Worm (Caenorhabditis elegans) whole organism, late embryonic: ENCODE data around the gene gpa-17.

Experiments
- C08G9.2 ChIP-seq: sonication (generic microtip); optimal IDR thresholded peaks from 2 replicates; lab custom pipeline; 2016; ENCODE audit warnings: mild to moderate bottlenecking, missing genetic modification characterization, moderate library complexity, missing compliant biosample characterization
- F13H6.1 ChIP-seq: sonication (generic microtip); optimal IDR thresholded peaks from 2 replicates; lab custom pipeline; 2016; ENCODE audit warnings: missing genetic modification characterization, missing compliant biosample characterization
- K02D7.2 ChIP-seq: sonication (generic microtip); optimal IDR thresholded peaks from 2 replicates; lab custom pipeline; 2017; ENCODE audit warnings: mild to moderate bottlenecking, missing genetic modification characterization, missing compliant biosample characterization
- Y22D7AL.16 ChIP-seq: sonication (generic microtip); optimal IDR thresholded peaks from 2 replicates; lab custom pipeline; 2016; ENCODE audit warnings: missing genetic modification characterization, missing compliant biosample characterization
- ahr-1 ChIP-seq: sonication (generic microtip); optimal IDR thresholded peaks from 2 replicates; lab custom pipeline; 2016; ENCODE audit warnings: missing genetic modification characterization, missing compliant biosample characterization
- ceh-18 ChIP-seq: sonication (generic microtip); optimal IDR thresholded peaks from 2 replicates; lab custom pipeline; 2016; ENCODE audit warnings: missing genetic modification characterization, missing compliant biosample characterization
- ceh-19 ChIP-seq: fragments of 200-800 bp; sonication (Bioruptor generic); optimal IDR thresholded peaks from 2 replicates; lab custom pipeline; 2018; ENCODE audit warnings: mild to moderate bottlenecking, missing genetic modification characterization, missing compliant biosample characterization
- ceh-24 ChIP-seq: sonication (generic microtip); optimal IDR thresholded peaks from 2 replicates; lab custom pipeline; 2016; ENCODE audit warnings: mild to moderate bottlenecking, missing genetic modification characterization, missing compliant biosample characterization
- ceh-30 ChIP-seq: fragments of 150-350 bp; optimal IDR thresholded peaks from 2 replicates; lab custom pipeline; 2014; ENCODE audit warnings: missing biosample characterization, missing genetic modification characterization
- ceh-34 ChIP-seq: sonication (generic microtip); optimal IDR thresholded peaks from 2 replicates; lab custom pipeline; 2016; ENCODE audit warnings: mild to moderate bottlenecking, missing genetic modification characterization, missing compliant biosample characterization
- ceh-45 ChIP-seq: fragments of 200-800 bp; sonication (Bioruptor generic); IDR thresholded peaks from 2 replicates; pipeline ENCODE4 v1.3.6; 2022; ENCODE audit warnings: missing genetic modification reagents, missing genetic modification characterization, missing compliant biosample characterization
- dmd-4 ChIP-seq: sonication (generic microtip); optimal IDR thresholded peaks from 2 replicates; lab custom pipeline; 2016; ENCODE audit warnings: borderline replicate concordance, missing genetic modification characterization, missing compliant biosample characterization
- elt-4 ChIP-seq: sonication (generic microtip); optimal IDR thresholded peaks from 2 replicates; lab custom pipeline; 2016; ENCODE audit warnings: missing genetic modification characterization, missing compliant biosample characterization
- ets-4 ChIP-seq: sonication (generic microtip); optimal IDR thresholded peaks from 2 replicates; lab custom pipeline; 2016; ENCODE audit warnings: missing genetic modification characterization, missing compliant biosample characterization
- eyg-1 ChIP-seq: sonication (generic microtip); optimal IDR thresholded peaks from 2 replicates; lab custom pipeline; 2016; ENCODE audit warnings: missing genotype, missing genetic modification characterization, missing compliant biosample characterization
- fkh-10 ChIP-seq: fragments of 150-350 bp; optimal IDR thresholded peaks from 2 replicates; lab custom pipeline; 2014; ENCODE audit warnings: missing biosample characterization, missing genetic modification reagents, missing genetic modification characterization
- fkh-6 ChIP-seq: sonication (generic microtip); optimal IDR thresholded peaks from 2 replicates; lab custom pipeline; 2016; ENCODE audit warnings: missing genetic modification characterization, missing compliant biosample characterization
- gmeb-2 ChIP-seq: sonication (generic microtip); optimal IDR thresholded peaks from 2 replicates; lab custom pipeline; 2016; ENCODE audit warnings: missing genetic modification characterization, inconsistent platforms, missing compliant biosample characterization
- hlh-15 ChIP-seq: sonication (generic microtip); optimal IDR thresholded peaks from 2 replicates; lab custom pipeline; 2016; ENCODE audit warnings: missing genetic modification characterization, missing compliant biosample characterization
- hlh-30 ChIP-seq: sonication (generic microtip); optimal IDR thresholded peaks from 2 replicates; lab custom pipeline; 2017; ENCODE audit warnings: antibody characterized with exemption, missing genetic modification characterization, missing compliant biosample characterization; ENCODE audit not compliant: insufficient read depth
- lim-6 ChIP-seq: sonication (generic microtip); optimal IDR thresholded peaks from 2 replicates; lab custom pipeline; 2016; ENCODE audit warnings: missing genetic modification characterization, missing compliant biosample characterization
- lin-11 ChIP-seq: fragments of 200-800 bp; sonication (Bioruptor generic); optimal IDR thresholded peaks from 2 replicates; lab custom pipeline; 2018; ENCODE audit warnings: mild to moderate bottlenecking, missing genetic modification characterization, missing compliant biosample characterization
- nfya-1 ChIP-seq: sonication (generic microtip); optimal IDR thresholded peaks from 2 replicates; lab custom pipeline; 2017; ENCODE audit warnings: missing genetic modification characterization, mild to moderate bottlenecking, missing compliant biosample characterization, antibody characterized with exemption, moderate library complexity
- nhr-232 ChIP-seq: sonication (generic microtip); optimal IDR thresholded peaks from 2 replicates; lab custom pipeline; 2016; ENCODE audit warnings: missing genetic modification characterization, missing compliant biosample characterization
- npax-4 ChIP-seq: sonication (generic microtip); optimal IDR thresholded peaks from 2 replicates; lab custom pipeline; 2016; ENCODE audit warnings: missing genetic modification characterization, missing compliant biosample characterization
- pag-3 ChIP-seq: sonication (generic microtip); optimal IDR thresholded peaks from 2 replicates; lab custom pipeline; 2016; ENCODE audit warnings: missing compliant biosample characterization, missing genetic modification characterization, borderline replicate concordance
- pha-4 ChIP-seq: fragments of 150-350 bp; optimal IDR thresholded peaks from 2 replicates; lab custom pipeline; 2018; ENCODE audit warnings: missing biosample characterization, missing genetic modification reagents, missing genetic modification characterization
- pros-1 ChIP-seq: fragments of 150-350 bp; optimal IDR thresholded peaks from 2 replicates; lab custom pipeline; 2014; ENCODE audit warnings: missing biosample characterization, missing genetic modification reagents, missing genetic modification characterization
- ref-2 ChIP-seq: sonication (generic microtip); optimal IDR thresholded peaks from 2 replicates; lab custom pipeline; 2016; ENCODE audit warnings: missing genetic modification characterization, missing compliant biosample characterization
- rnt-1 ChIP-seq: sonication (generic microtip); optimal IDR thresholded peaks from 2 replicates; lab custom pipeline; 2016; ENCODE audit warnings: missing genetic modification characterization, missing compliant biosample characterization
- sox-2 ChIP-seq: fragments of 200-800 bp; sonication (Bioruptor generic); IDR thresholded peaks from 2 replicates; pipeline ENCODE4 v1.3.6; 2022; ENCODE audit warnings: missing genetic modification reagents, missing genetic modification characterization, missing compliant biosample characterization
- tbx-2 ChIP-seq: sonication (generic microtip); optimal IDR thresholded peaks from 2 replicates; lab custom pipeline; 2016; ENCODE audit warnings: missing genetic modification characterization, missing compliant biosample characterization
- tbx-7 ChIP-seq: sonication (generic microtip); optimal IDR thresholded peaks from 2 replicates; lab custom pipeline; 2016; ENCODE audit warnings: missing genotype, missing genetic modification characterization, missing compliant biosample characterization
- ttx-3 ChIP-seq: sonication (generic microtip); optimal IDR thresholded peaks from 2 replicates; lab custom pipeline; 2016; ENCODE audit warnings: missing genetic modification reagents, missing genetic modification characterization, missing compliant biosample characterization
- unc-55 ChIP-seq: sonication (generic microtip); optimal IDR thresholded peaks from 2 replicates; lab custom pipeline; 2017; ENCODE audit warnings: missing biosample characterization, missing genetic modification reagents, missing genetic modification characterization
- unc-86 ChIP-seq: sonication (generic microtip); optimal IDR thresholded peaks from 2 replicates; lab custom pipeline; 2016; ENCODE audit warnings: missing genetic modification characterization, missing compliant biosample characterization
- zip-5 ChIP-seq: sonication (generic microtip); optimal IDR thresholded peaks from 2 replicates; lab custom pipeline; 2016; ENCODE audit warnings: missing genetic modification characterization, missing compliant biosample characterization

gpa-17 gene

DNA sequence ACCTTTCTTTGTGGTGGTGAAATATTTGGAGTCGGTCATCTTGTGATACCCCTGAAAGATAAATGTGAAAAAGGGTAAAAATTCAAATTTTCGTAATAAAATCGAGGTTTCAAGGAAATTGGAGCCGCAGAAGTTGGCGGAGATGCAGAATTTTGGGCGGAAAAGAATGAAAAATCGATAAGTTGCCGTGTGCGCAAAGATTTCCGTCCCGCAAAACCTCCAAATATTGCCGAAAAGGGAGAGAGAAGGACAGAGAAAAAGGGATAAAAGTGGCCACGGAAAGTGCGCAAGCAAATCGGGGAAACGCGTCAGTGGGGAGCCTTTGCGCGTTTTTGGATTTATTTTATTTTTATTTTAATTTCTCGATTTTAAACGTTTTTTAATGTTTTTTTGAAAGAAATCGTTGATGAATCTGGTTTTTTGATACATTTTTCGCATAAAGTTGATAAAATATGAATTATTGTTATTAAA lies 10.7 kb downstream of the gpa-17 start, which contains the start of gene apb-1 (continued):
- TF ChIP-seq fkh-10 (peak; percentile 52), pha-4 (tag; lab: Kevin White, UChicago) (no peak), hlh-30 (tag; lab: Kevin White, UChicago) (no peak), unc-86 (peak; percentile 79), C08G9.2 (tag; lab: Kevin White, UChicago) (peak; percentile 62), ceh-24 (tag; lab: Kevin White, UChicago) (no peak), hlh-15 (no peak), nhr-232 (tag; lab: Kevin White, UChicago) (no peak), rnt-1 (tag; lab: Kevin White, UChicago) (peak; percentile 61), F13H6.1 (tag; lab: Kevin White, UChicago) (peak; percentile 1), pag-3 (no peak), unc-55 (peak; percentile 32), Y22D7AL.16 (no peak), dmd-4 (tag; lab: Kevin White, UChicago) (no peak), nfya-1 (tag; lab: Kevin White, UChicago) (peak; percentile 84), ceh-19 (GFP tag; lab: Kevin White, UChicago) (peak; percentile 79), ceh-18 (peak; percentile 68), ets-4 (peak; percentile 25), ttx-3 (tag; lab: Kevin White, UChicago) (peak; percentile 51), ceh-45 (GFP tag; lab: Robert Waterston, UW) (no peak), npax-4 (peak; percentile 58), zip-5 (tag; lab: Kevin White, UChicago) (no peak)

DNA sequence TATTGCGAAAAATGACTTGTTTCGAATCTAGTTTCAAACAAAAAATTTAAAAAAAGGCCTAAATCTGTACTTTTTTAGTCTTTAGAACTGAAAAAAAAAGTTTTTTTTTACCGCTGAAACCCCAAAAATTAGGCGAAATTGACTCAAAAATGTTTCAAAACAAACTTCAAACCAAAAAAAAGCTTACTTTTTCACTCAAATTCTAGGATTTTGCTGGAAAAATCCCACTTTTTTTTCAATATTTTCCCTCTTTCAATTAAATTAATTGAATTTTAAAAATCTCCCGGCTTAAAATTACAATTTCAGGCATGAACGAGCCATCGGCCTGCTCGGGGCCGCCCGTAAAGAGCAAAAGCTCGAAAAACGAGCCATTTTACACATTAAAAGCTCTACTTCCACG lies 11.4 kb downstream of the gpa-17 start, which contains the start of gene mdt-19:
Gene mdt-19 (plus strand): TSS at position 301 of the 400 bp plus-strand sequence.
- no peak for TF ChIP-seq ahr-1
- TF ChIP-seq ref-2 (tag; lab: Kevin White, UChicago) = no peak
- no peak for TF ChIP-seq hlh-15
- no peak for TF ChIP-seq elt-4 (tag; lab: Kevin White, UChicago)
- TF ChIP-seq ceh-34 (tag; lab: Kevin White, UChicago) = no peak
- no peak for TF ChIP-seq nfya-1 (tag; lab: Kevin White, UChicago)
- no peak for TF ChIP-seq tbx-7 (tag; lab: Kevin White, UChicago)
- no peak for TF ChIP-seq nhr-232 (tag; lab: Kevin White, UChicago)
- TF ChIP-seq lim-6 (tag; lab: Kevin White, UChicago) = no peak
- no peak for TF ChIP-seq npax-4
- no peak for TF ChIP-seq pros-1 (tag; lab: Kevin White, UChicago)
- no peak for TF ChIP-seq Y22D7AL.16
- no peak for TF ChIP-seq fkh-10
- TF ChIP-seq ceh-30 = no peak
- TF ChIP-seq, all 69 proteins: peak for 0

- no peak for TF ChIP-seq K02D7.2 (tag; lab: Kevin White, UChicago)
- no peak for TF ChIP-seq elt-4 (tag; lab: Kevin White, UChicago)
- no peak for TF ChIP-seq lin-11 (tag; lab: Kevin White, UChicago)
- no peak for TF ChIP-seq tbx-2 (tag; lab: Kevin White, UChicago)
- TF ChIP-seq hlh-30 (tag; lab: Kevin White, UChicago) = no peak
- TF ChIP-seq ttx-3 (tag; lab: Kevin White, UChicago) = no peak
- no peak for TF ChIP-seq ceh-30
- no peak for TF ChIP-seq sox-2 (GFP tag; lab: Robert Waterston, UW)
- no peak for TF ChIP-seq eyg-1 (tag; lab: Kevin White, UChicago)
- no peak for TF ChIP-seq gmeb-2 (tag; lab: Kevin White, UChicago)
- TF ChIP-seq ets-4 = no peak
- TF ChIP-seq fkh-6 (tag; lab: Kevin White, UChicago) = no peak
Measured at ce11 chrIII:2598491-2599065, 12.2 kb downstream of the gpa-17 start.
